Worm (Caenorhabditis elegans) whole organism, late embryonic: Measurements from ENCODE around the gene dnj-10.

ENCODE experiments used
- C08G9.2 ChIP-seq: sonication (generic microtip); optimal IDR thresholded peaks from 2 replicates; lab custom pipeline; 2016; ENCODE audit warnings: mild to moderate bottlenecking, missing genetic modification characterization, moderate library complexity, missing compliant biosample characterization
- K02D7.2 ChIP-seq: sonication (generic microtip); optimal IDR thresholded peaks from 2 replicates; lab custom pipeline; 2017; ENCODE audit warnings: mild to moderate bottlenecking, missing genetic modification characterization, missing compliant biosample characterization
- ahr-1 ChIP-seq: sonication (generic microtip); optimal IDR thresholded peaks from 2 replicates; lab custom pipeline; 2016; ENCODE audit warnings: missing genetic modification characterization, missing compliant biosample characterization
- ama-1 ChIP-seq: fragments of 150-350 bp; optimal IDR thresholded peaks from 2 replicates; lab custom pipeline; 2014
- ceh-14 ChIP-seq: sonication (generic microtip); optimal IDR thresholded peaks from 2 replicates; lab custom pipeline; 2016; ENCODE audit warnings: missing genotype, missing genetic modification characterization, missing compliant biosample characterization
- ceh-24 ChIP-seq: sonication (generic microtip); optimal IDR thresholded peaks from 2 replicates; lab custom pipeline; 2016; ENCODE audit warnings: mild to moderate bottlenecking, missing genetic modification characterization, missing compliant biosample characterization
- ceh-30 ChIP-seq: fragments of 150-350 bp; optimal IDR thresholded peaks from 2 replicates; lab custom pipeline; 2014; ENCODE audit warnings: missing biosample characterization, missing genetic modification characterization
- ceh-31 ChIP-seq: sonication (generic microtip); optimal IDR thresholded peaks from 2 replicates; lab custom pipeline; 2016; ENCODE audit warnings: missing genetic modification characterization, missing compliant biosample characterization
- che-1 ChIP-seq: sonication (generic microtip); optimal IDR thresholded peaks from 2 replicates; lab custom pipeline; 2016; ENCODE audit warnings: mild to moderate bottlenecking, missing genetic modification characterization, missing compliant biosample characterization
- dmd-4 ChIP-seq: sonication (generic microtip); optimal IDR thresholded peaks from 2 replicates; lab custom pipeline; 2016; ENCODE audit warnings: borderline replicate concordance, missing genetic modification characterization, missing compliant biosample characterization
- dve-1 ChIP-seq: sonication (generic microtip); optimal IDR thresholded peaks from 2 replicates; lab custom pipeline; 2017; ENCODE audit warnings: antibody characterized with exemption, mild to moderate bottlenecking, missing genetic modification characterization, missing compliant biosample characterization
- elt-4 ChIP-seq: sonication (generic microtip); optimal IDR thresholded peaks from 2 replicates; lab custom pipeline; 2016; ENCODE audit warnings: missing genetic modification characterization, missing compliant biosample characterization
- ets-4 ChIP-seq: sonication (generic microtip); optimal IDR thresholded peaks from 2 replicates; lab custom pipeline; 2016; ENCODE audit warnings: missing genetic modification characterization, missing compliant biosample characterization
- eyg-1 ChIP-seq: sonication (generic microtip); optimal IDR thresholded peaks from 2 replicates; lab custom pipeline; 2016; ENCODE audit warnings: missing genotype, missing genetic modification characterization, missing compliant biosample characterization
- hlh-15 ChIP-seq: sonication (generic microtip); optimal IDR thresholded peaks from 2 replicates; lab custom pipeline; 2016; ENCODE audit warnings: missing genetic modification characterization, missing compliant biosample characterization
- hlh-30 ChIP-seq: sonication (generic microtip); optimal IDR thresholded peaks from 2 replicates; lab custom pipeline; 2017; ENCODE audit warnings: antibody characterized with exemption, missing genetic modification characterization, missing compliant biosample characterization; ENCODE audit not compliant: insufficient read depth
- hlh-6 ChIP-seq: sonication (generic microtip); optimal IDR thresholded peaks from 2 replicates; lab custom pipeline; 2016; ENCODE audit warnings: missing genotype, missing genetic modification characterization, missing compliant biosample characterization
- lin-11 ChIP-seq: fragments of 200-800 bp; sonication (Bioruptor generic); optimal IDR thresholded peaks from 2 replicates; lab custom pipeline; 2018; ENCODE audit warnings: mild to moderate bottlenecking, missing genetic modification characterization, missing compliant biosample characterization
- nfya-1 ChIP-seq: sonication (generic microtip); optimal IDR thresholded peaks from 2 replicates; lab custom pipeline; 2017; ENCODE audit warnings: missing genetic modification characterization, mild to moderate bottlenecking, missing compliant biosample characterization, antibody characterized with exemption, moderate library complexity
- nhr-11 ChIP-seq: fragments of 150-350 bp; optimal IDR thresholded peaks from 2 replicates; lab custom pipeline; 2014; ENCODE audit warnings: missing biosample characterization, missing genetic modification characterization
- npax-4 ChIP-seq: sonication (generic microtip); optimal IDR thresholded peaks from 2 replicates; lab custom pipeline; 2016; ENCODE audit warnings: missing genetic modification characterization, missing compliant biosample characterization
- odd-2 ChIP-seq: sonication (generic microtip); optimal IDR thresholded peaks from 2 replicates; lab custom pipeline; 2017; ENCODE audit warnings: antibody characterized with exemption, mild to moderate bottlenecking, missing genetic modification characterization, missing compliant biosample characterization
- pat-9 ChIP-seq: fragments of 200-800 bp; sonication (Bioruptor generic); optimal IDR thresholded peaks from 2 replicates; lab custom pipeline; 2018; ENCODE audit warnings: mild to moderate bottlenecking, missing genetic modification characterization, moderate library complexity, missing compliant biosample characterization
- pha-4 ChIP-seq: fragments of 150-350 bp; optimal IDR thresholded peaks from 2 replicates; lab custom pipeline; 2018; ENCODE audit warnings: missing biosample characterization, missing genetic modification reagents, missing genetic modification characterization
- pros-1 ChIP-seq: fragments of 150-350 bp; optimal IDR thresholded peaks from 2 replicates; lab custom pipeline; 2014; ENCODE audit warnings: missing biosample characterization, missing genetic modification reagents, missing genetic modification characterization
- ref-2 ChIP-seq: sonication (generic microtip); optimal IDR thresholded peaks from 2 replicates; lab custom pipeline; 2016; ENCODE audit warnings: missing genetic modification characterization, missing compliant biosample characterization
- rnt-1 ChIP-seq: sonication (generic microtip); optimal IDR thresholded peaks from 2 replicates; lab custom pipeline; 2016; ENCODE audit warnings: missing genetic modification characterization, missing compliant biosample characterization
- sox-4 ChIP-seq: sonication (generic microtip); optimal IDR thresholded peaks from 2 replicates; lab custom pipeline; 2017; ENCODE audit warnings: mild to moderate bottlenecking, missing genetic modification characterization, inconsistent platforms, missing compliant biosample characterization
- tbx-2 ChIP-seq: sonication (generic microtip); optimal IDR thresholded peaks from 2 replicates; lab custom pipeline; 2016; ENCODE audit warnings: missing genetic modification characterization, missing compliant biosample characterization
- ttx-3 ChIP-seq: sonication (generic microtip); optimal IDR thresholded peaks from 2 replicates; lab custom pipeline; 2016; ENCODE audit warnings: missing genetic modification reagents, missing genetic modification characterization, missing compliant biosample characterization
- unc-3 ChIP-seq, 2 experiments: fragments of 200-800 bp in 1 of 2; sonication (Bioruptor generic) in 1 of 2; sonication (generic microtip) in 1 of 2; conservative IDR thresholded peaks in 1 of 2; optimal IDR thresholded peaks in 1 of 2; 2 replicates each; pipeline versions ENCODE4 v1.3.6 to Lab custom; 2016 to 2022; ENCODE audit warnings: missing compliant biosample characterization in 2 of 2, missing genetic modification characterization in 2 of 2, missing genetic modification reagents in 1 of 2
- unc-42 ChIP-seq: sonication (generic microtip); optimal IDR thresholded peaks from 2 replicates; lab custom pipeline; 2016; ENCODE audit warnings: missing genotype, missing genetic modification characterization, missing compliant biosample characterization
- unc-55 ChIP-seq: sonication (generic microtip); optimal IDR thresholded peaks from 2 replicates; lab custom pipeline; 2017; ENCODE audit warnings: missing biosample characterization, missing genetic modification reagents, missing genetic modification characterization
- ztf-16 ChIP-seq: sonication (generic microtip); optimal IDR thresholded peaks from 2 replicates; lab custom pipeline; 2017; ENCODE audit warnings: missing genetic modification characterization, missing compliant biosample characterization

The dnj-10 gene

DNA sequence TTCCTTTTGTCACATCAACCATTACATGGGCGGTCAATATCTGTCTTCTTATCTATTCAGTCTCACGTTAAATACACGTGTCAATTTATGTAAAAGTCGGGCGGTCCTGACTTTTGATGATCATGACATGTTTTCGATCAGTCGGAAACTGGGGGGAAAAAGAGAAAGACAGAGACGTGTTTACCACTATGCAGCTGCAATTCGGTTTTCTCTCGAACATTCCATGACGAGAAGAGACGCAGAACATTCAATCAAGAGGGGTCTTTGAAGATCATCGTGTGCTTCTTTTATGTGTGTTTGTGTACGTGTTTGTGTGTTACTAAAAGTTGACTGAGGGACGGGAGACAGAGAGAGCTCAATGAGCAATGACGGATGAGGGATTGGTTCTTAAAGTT is 27.4 kb downstream of the dnj-10 start (continued):
- no peak for TF ChIP-seq ceh-14
- TF ChIP-seq unc-42 (tag; lab: Kevin White, UChicago), result no peak
- no peak for TF ChIP-seq ahr-1
- no peak for TF ChIP-seq nhr-11 (tag; lab: Kevin White, UChicago)
- TF ChIP-seq ama-1, result no peak
- TF ChIP-seq ceh-24, result no peak
- peak; percentile 78 for TF ChIP-seq tbx-2 (tag; lab: Kevin White, UChicago)
- TF ChIP-seq ttx-3 (tag; lab: Kevin White, UChicago), result no peak
- TF ChIP-seq ceh-31 (tag; lab: Kevin White, UChicago), result no peak
- TF ChIP-seq pha-4, result no peak
- no peak for TF ChIP-seq K02D7.2 (tag; lab: Kevin White, UChicago)

DNA sequence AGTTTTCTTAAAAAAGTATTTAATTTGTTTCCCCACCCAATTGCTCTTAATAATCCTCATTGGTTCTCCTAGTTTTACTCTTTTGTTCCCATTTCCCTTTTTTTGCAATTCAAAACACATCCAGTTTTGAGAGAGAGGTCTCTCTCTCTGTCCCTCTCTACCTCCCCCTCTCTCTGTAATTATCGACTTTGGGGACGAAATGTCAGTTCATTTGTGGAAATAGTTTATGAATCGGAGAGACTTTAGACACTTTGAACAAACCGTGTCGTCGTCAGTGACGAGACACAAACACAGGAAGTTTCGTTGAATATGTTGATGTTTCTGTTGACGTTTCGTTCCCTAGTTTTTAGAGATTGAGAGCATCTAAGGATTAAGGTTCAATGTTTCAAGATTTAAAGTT is 32.2 kb downstream of the dnj-10 start:
- TF ChIP-seq che-1 (tag; lab: Kevin White, UChicago) (no peak), pros-1 (tag; lab: Kevin White, UChicago) (peak; percentile 49), elt-4 (no peak)

DNA sequence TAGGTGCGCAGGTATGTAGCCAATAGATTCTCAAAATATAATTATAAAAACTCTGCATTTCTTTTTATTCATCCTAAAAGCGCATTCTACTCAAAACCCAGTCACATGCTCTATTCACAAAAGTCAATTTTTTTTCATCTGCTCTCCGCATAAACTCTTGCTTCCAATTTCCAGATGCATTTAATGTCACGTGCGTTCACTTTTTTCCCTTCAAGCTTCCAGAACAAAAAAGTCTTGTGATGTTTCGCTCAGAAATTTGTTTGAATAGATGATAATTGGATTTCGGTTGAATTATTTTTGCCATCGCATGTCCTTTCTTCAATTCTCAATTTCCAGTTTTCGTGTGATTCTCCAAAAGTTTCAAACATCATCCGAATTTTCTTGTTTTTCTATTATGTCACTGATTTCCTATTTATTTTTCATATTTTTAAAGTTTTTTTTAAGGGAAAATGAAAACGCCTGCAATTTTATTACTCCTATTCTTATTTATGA is 34.0 kb downstream of the dnj-10 start, which contains the start of gene F22B7.1:
Gene F22B7.1 (plus strand): TSS at position 442 of the 492 bp plus-strand sequence.
- TF ChIP-seq eyg-1 (tag; lab: Kevin White, UChicago), result no peak
- no peak for TF ChIP-seq npax-4 (tag; lab: Kevin White, UChicago)
- TF ChIP-seq unc-3 (GFP tag; conservative IDR thresholded peaks at IDR 0.05; lab: Robert Waterston, UW), result no peak
- no peak for TF ChIP-seq unc-3 (tag; optimal IDR thresholded peaks at IDR 0.05; lab: Kevin White, UChicago)
- no peak for TF ChIP-seq dve-1 (tag; lab: Kevin White, UChicago)
- no peak for TF ChIP-seq sox-4
- no peak for TF ChIP-seq tbx-2 (tag; lab: Kevin White, UChicago)
- TF ChIP-seq hlh-30 (tag; lab: Kevin White, UChicago), result peak; percentile 21
- no peak for TF ChIP-seq hlh-6 (tag; lab: Kevin White, UChicago)
- TF ChIP-seq dmd-4 (tag; lab: Kevin White, UChicago), result no peak

DNA sequence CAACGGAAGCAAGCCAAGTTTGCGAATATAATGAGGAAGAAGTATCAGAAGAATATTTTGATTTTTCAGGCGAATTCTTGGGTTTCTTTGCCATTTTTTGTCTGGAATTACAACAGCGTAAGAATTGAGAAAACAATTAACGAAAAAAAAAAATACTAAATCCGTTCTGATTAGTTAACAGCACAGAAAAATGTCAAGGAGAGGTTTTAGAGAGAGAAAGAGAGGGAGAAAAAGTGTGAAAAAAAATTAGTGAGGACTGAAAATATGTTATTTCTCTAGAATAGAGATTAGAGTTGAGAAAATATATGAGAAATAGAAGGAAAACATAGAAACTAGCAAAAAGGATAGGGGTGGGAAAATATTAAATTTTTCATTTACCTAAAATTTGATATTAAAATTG is 36.4 kb downstream of the dnj-10 start, which contains the start of gene dpy-19:
Gene dpy-19 (minus strand): TSS at position 101 of the 400 bp plus-strand sequence.
- TF ChIP-seq lin-11 (tag; lab: Kevin White, UChicago), result no peak
- no peak for TF ChIP-seq nhr-11 (tag; lab: Kevin White, UChicago)
- no peak for TF ChIP-seq pros-1 (tag; lab: Kevin White, UChicago)
- TF ChIP-seq C08G9.2 (tag; lab: Kevin White, UChicago), result no peak
- TF ChIP-seq rnt-1 (tag; lab: Kevin White, UChicago), result no peak
- TF ChIP-seq ceh-30, result no peak
- no peak for TF ChIP-seq ref-2 (tag; lab: Kevin White, UChicago)
- no peak for TF ChIP-seq nfya-1 (tag; lab: Kevin White, UChicago)
- TF ChIP-seq elt-4, result no peak
- no peak for TF ChIP-seq odd-2
- TF ChIP-seq ztf-16 (tag; lab: Kevin White, UChicago), result no peak
- no peak for TF ChIP-seq che-1 (tag; lab: Kevin White, UChicago)
- TF ChIP-seq unc-3 (GFP tag; conservative IDR thresholded peaks at IDR 0.05; lab: Robert Waterston, UW), result no peak
- no peak for TF ChIP-seq unc-3 (tag; optimal IDR thresholded peaks at IDR 0.05; lab: Kevin White, UChicago)
- no peak for TF ChIP-seq pat-9 (tag; lab: Kevin White, UChicago)
- TF ChIP-seq ets-4 (tag; lab: Kevin White, UChicago), result no peak
- TF ChIP-seq hlh-15 (tag; lab: Kevin White, UChicago), result no peak

DNA sequence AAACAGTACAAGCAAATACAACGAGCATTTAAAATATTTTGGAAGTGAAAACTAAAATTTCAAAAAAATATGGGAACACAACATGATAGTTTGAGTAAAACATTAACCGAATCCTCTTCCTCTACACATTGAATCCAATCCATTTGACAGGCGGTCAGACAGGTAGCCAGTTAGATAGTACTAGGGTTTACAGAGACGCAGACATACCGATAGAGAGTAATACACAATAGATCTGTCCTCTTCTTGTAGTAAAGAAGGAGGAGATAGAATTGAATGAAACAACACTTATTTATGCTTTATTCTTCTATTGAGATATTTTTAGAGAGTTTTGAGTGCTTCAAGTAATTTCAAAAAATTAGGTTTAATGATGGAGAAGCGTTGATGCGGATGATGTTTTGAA is 37.8 kb downstream of the dnj-10 start:
- peak; percentile 11 for TF ChIP-seq unc-55 (GFP tag; lab: Kevin White, UChicago)
- TF ChIP-seq ets-4 (tag; lab: Kevin White, UChicago), result no peak
